Worm (Caenorhabditis elegans) whole organism, L4 larva: Measurements from ENCODE around the gene pus-1.

Source experiments
- R02D3.7 ChIP-seq: fragments of 150-350 bp; sonication (generic microtip); optimal IDR thresholded peaks from 3 replicates; lab custom pipeline; 2014; ENCODE audit warnings: missing biosample characterization, missing genetic modification characterization
- aha-1 ChIP-seq: fragments of 150-350 bp; peaks from one replicate; lab custom pipeline; 2014; ENCODE audit warnings: missing biosample characterization, missing genetic modification characterization
- ceh-20 ChIP-seq: fragments of 200-800 bp; sonication (Bioruptor generic); IDR thresholded peaks from 2 replicates; pipeline ENCODE4 v1.3.6; 2022; ENCODE audit warnings: missing genetic modification reagents, missing genetic modification characterization, missing compliant biosample characterization
- ceh-62 ChIP-seq: sonication (generic microtip); optimal IDR thresholded peaks from 2 replicates; lab custom pipeline; 2017; ENCODE audit warnings: missing biosample characterization, missing genetic modification characterization
- ctbp-1 ChIP-seq: fragments of 200-800 bp; sonication (Bioruptor generic); IDR thresholded peaks from 2 replicates; pipeline ENCODE4 v1.3.6; 2022; ENCODE audit warnings: missing genetic modification reagents, missing genetic modification characterization, missing compliant biosample characterization
- daf-8 ChIP-seq: fragments of 200-800 bp; sonication (Bioruptor generic); IDR thresholded peaks from 2 replicates; pipeline ENCODE4 v1.3.6; 2022; ENCODE audit warnings: missing genetic modification characterization, missing compliant biosample characterization
- dpl-1 ChIP-seq: fragments of 150-350 bp; optimal IDR thresholded peaks from 2 replicates; lab custom pipeline; 2014; ENCODE audit warnings: missing biosample characterization, missing genetic modification reagents, missing genetic modification characterization
- fkh-10 ChIP-seq: fragments of 150-350 bp; optimal IDR thresholded peaks from 2 replicates; lab custom pipeline; 2014; ENCODE audit warnings: missing biosample characterization, missing genetic modification reagents, missing genetic modification characterization
- gei-8 ChIP-seq: fragments of 200-800 bp; sonication (Bioruptor generic); optimal IDR thresholded peaks from 2 replicates; lab custom pipeline; 2018; ENCODE audit warnings: mild to moderate bottlenecking, missing genetic modification characterization, missing compliant biosample characterization
- hlh-11 ChIP-seq: fragments of 200-800 bp; sonication (Bioruptor generic); optimal IDR thresholded peaks from 2 replicates; lab custom pipeline; 2018; ENCODE audit warnings: mild to moderate bottlenecking, missing genetic modification characterization, missing compliant biosample characterization
- lin-29 ChIP-seq: fragments of 200-800 bp; sonication (Bioruptor generic); IDR thresholded peaks from 2 replicates; pipeline ENCODE4 v1.3.6; 2022; ENCODE audit warnings: missing genetic modification reagents, missing genetic modification characterization, missing compliant biosample characterization
- lin-38 ChIP-seq: fragments of 200-800 bp; sonication (Bioruptor generic); IDR thresholded peaks from 2 replicates; pipeline ENCODE4 v1.3.6; 2022; ENCODE audit warnings: missing genetic modification reagents, missing genetic modification characterization, missing compliant biosample characterization
- lir-3 ChIP-seq: sonication (generic microtip); optimal IDR thresholded peaks from 2 replicates; lab custom pipeline; 2016; ENCODE audit warnings: mild to moderate bottlenecking, missing genetic modification characterization, missing compliant biosample characterization
- madf-9 ChIP-seq: fragments of 200-800 bp; sonication (Bioruptor generic); conservative IDR thresholded peaks from 2 replicates; pipeline ENCODE4 v1.3.6; 2022; ENCODE audit warnings: missing genetic modification reagents, missing genetic modification characterization, missing compliant biosample characterization
- mes-2 ChIP-seq: sonication (generic microtip); optimal IDR thresholded peaks from 2 replicates; lab custom pipeline; 2016; ENCODE audit warnings: missing genotype, mild to moderate bottlenecking, missing genetic modification characterization, missing compliant biosample characterization; ENCODE audit not compliant: poor library complexity, severe bottlenecking
- nhr-111 ChIP-seq: fragments of 200-800 bp; sonication (Bioruptor generic); optimal IDR thresholded peaks from 2 replicates; lab custom pipeline; 2018; ENCODE audit warnings: mild to moderate bottlenecking, missing genetic modification characterization, missing compliant biosample characterization
- nhr-28 ChIP-seq: fragments of 150-350 bp; optimal IDR thresholded peaks from 2 replicates; lab custom pipeline; 2014; ENCODE audit warnings: missing biosample characterization, missing genetic modification characterization
- nhr-41 ChIP-seq: fragments of 200-800 bp; sonication (Bioruptor generic); IDR thresholded peaks from 2 replicates; pipeline ENCODE4 v1.3.6; 2022; ENCODE audit warnings: missing genetic modification reagents, missing genetic modification characterization, missing compliant biosample characterization
- nhr-76 ChIP-seq: fragments of 150-350 bp; optimal IDR thresholded peaks from 2 replicates; lab custom pipeline; 2014; ENCODE audit warnings: missing biosample characterization, missing genetic modification characterization
- pha-4 ChIP-seq, 2 experiments: fragments of 150-350 bp in 1 of 2; fragments of 200-800 bp in 1 of 2; sonication (Bioruptor generic) in 1 of 2; IDR thresholded peaks in 1 of 2; optimal IDR thresholded peaks in 1 of 2; 2 replicates each; pipeline versions ENCODE4 v1.3.6 to Lab custom; 2014 to 2022; ENCODE audit warnings: missing genetic modification characterization in 2 of 2, missing genetic modification reagents in 2 of 2, missing biosample characterization in 1 of 2, missing compliant biosample characterization in 1 of 2
- pqm-1 ChIP-seq: sonication (generic microtip); optimal IDR thresholded peaks from 2 replicates; lab custom pipeline; 2017; ENCODE audit warnings: missing biosample characterization, missing genetic modification characterization
- set-16 ChIP-seq: fragments of 200-800 bp; sonication (Bioruptor generic); IDR thresholded peaks from 2 replicates; pipeline ENCODE4 v1.3.6; 2022; ENCODE audit warnings: missing genetic modification reagents, missing genetic modification characterization, missing compliant biosample characterization
- snpc-4 ChIP-seq: fragments of 150-350 bp; optimal IDR thresholded peaks from 2 replicates; lab custom pipeline; 2014; ENCODE audit warnings: missing biosample characterization, missing genetic modification characterization
- spr-1 ChIP-seq: sonication (generic microtip); optimal IDR thresholded peaks from 2 replicates; lab custom pipeline; 2016; ENCODE audit warnings: mild to moderate bottlenecking, missing genetic modification characterization, missing compliant biosample characterization
- unc-130 ChIP-seq: sonication (generic microtip); optimal IDR thresholded peaks from 2 replicates; lab custom pipeline; 2016; ENCODE audit warnings: missing genetic modification reagents, missing genetic modification characterization, missing compliant biosample characterization
- unc-62 ChIP-seq, 3 experiments: fragments of 150-350 bp in 1 of 3; sonication (generic microtip); optimal IDR thresholded peaks in 2 of 3; peaks in 1 of 3; 1 replicate in 1 of 3; 2 replicates in 2 of 3; lab custom pipeline; 2014 to 2017; ENCODE audit warnings: missing biosample characterization in 3 of 3, missing genetic modification characterization in 3 of 3, missing genetic modification reagents in 3 of 3, missing genotype in 1 of 3
- vab-7 ChIP-seq: fragments of 200-800 bp; sonication (Bioruptor generic); IDR thresholded peaks from 2 replicates; pipeline ENCODE4 v1.3.6; 2022; ENCODE audit warnings: missing genetic modification reagents, missing genetic modification characterization, missing compliant biosample characterization
- zip-2 ChIP-seq: fragments of 150-350 bp; optimal IDR thresholded peaks from 2 replicates; lab custom pipeline; 2014; ENCODE audit warnings: missing biosample characterization, missing genetic modification characterization

The pus-1 gene

DNA sequence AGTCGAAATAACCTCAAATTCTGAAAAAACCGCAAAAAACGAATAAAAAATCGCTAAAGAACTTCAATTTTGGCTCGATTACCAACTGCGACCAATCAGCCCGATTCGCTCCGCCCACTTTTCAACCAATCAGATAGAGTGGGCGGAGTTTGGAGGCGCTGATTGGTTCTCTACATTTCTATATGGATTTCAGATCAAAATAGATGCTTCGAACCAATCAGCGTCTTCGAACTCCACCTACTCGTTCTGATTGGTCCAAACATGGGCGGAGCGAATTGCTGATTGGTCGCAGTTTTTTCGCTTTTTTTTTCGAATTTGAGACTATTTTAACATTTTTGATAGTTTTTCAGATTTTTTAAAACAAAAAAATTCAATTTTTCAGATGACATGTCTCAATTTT is 13.4 kb upstream of the pus-1 start:
- TF ChIP-seq ceh-20 (GFP tag; lab: Robert Waterston, UW) (no peak), unc-62 (GFP tag; optimal IDR thresholded peaks at IDR 0.05 in 1 of 2; lab: Kevin White, UChicago) (peak in 1 of 2 experiments; percentile 48), unc-62 (tag; optimal IDR thresholded peaks at IDR 0.05; lab: Kevin White, UChicago) (no peak)

DNA sequence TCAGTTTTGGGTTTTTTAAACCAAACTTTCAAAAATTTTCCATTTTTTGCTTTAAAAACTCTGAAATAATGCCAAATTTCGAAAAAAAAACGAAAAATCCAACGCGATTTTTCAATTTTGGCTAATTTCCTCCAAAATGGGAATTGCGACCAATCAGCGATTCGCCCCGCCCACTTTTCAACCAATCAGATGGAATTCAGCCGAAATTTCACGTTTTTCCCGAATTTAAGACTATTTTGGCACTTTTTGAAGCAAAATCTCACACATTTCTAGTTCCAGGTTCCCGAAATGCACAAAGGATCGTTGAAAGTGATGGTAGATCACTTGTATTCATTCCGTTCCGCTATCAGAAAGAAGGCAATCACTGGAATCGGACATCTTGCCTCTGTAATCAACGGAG is 10.0 kb upstream of the pus-1 start:
- TF ChIP-seq pha-4 (GFP tag; IDR thresholded peaks at IDR 0.05; lab: Robert Waterston, UW) (no peak), pha-4 (tag; optimal IDR thresholded peaks at IDR 0.05; lab: Kevin White, UChicago) (no peak), nhr-111 (no peak), dpl-1 (GFP tag; lab: Kevin White, UChicago) (no peak), aha-1 (tag; lab: Kevin White, UChicago) (peak; percentile 68), daf-8 (GFP tag; lab: Robert Waterston, UW) (no peak), R02D3.7 (no peak)

DNA sequence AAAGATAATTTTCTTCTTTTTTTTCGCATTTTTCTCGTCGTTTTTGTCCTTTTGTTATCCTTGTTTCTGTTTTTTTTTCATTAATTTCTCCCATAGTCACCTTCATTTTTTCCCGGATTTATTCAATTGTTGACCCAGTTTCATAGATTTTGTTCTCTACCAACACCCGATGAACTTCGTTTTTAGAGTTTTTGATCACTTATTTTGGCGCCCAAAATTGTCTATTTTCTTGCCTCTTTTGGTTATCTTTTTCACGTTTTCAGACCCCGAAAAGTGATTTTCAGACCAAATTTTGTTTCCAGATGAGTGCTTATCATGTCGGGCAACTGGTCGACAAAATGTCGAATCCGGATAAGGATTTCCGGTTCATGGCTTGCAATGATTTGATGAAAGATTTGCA is 7.8 kb upstream of the pus-1 start, which contains the start of gene cand-1:
Gene cand-1 (plus strand): TSS at position 301 of the 400 bp plus-strand sequence.
- no peak for TF ChIP-seq nhr-76
- TF ChIP-seq nhr-28 = no peak
- TF ChIP-seq vab-7 = no peak
- TF ChIP-seq lin-29 (GFP tag; lab: Robert Waterston, UW) = no peak
- TF ChIP-seq nhr-111 = no peak
- TF ChIP-seq ctbp-1 = no peak
- no peak for TF ChIP-seq spr-1 (tag; lab: Kevin White, UChicago)
- no peak for TF ChIP-seq nhr-41
- TF ChIP-seq zip-2 (tag; lab: Kevin White, UChicago) = no peak
- TF ChIP-seq pqm-1 = no peak

DNA sequence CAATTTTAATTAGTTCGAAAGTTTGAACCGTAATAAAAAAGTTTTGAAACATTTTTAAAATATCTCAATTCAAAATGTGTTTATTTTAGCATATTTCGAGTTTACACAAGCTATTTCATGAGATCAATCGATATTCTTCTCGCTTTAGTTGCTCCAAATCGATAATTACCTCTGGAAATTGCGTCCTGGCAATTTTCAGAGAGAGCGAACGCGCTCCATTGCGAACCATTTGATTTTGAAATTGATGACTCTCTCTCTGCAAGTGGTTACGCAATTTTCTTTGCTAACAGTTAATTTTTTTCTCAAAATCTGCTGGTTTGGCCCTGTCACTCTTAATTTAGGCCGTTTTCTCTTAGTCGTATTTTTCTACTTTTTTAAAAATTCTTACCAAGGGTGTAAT is 5.7 kb upstream of the pus-1 start:
- TF ChIP-seq aha-1 (tag; lab: Kevin White, UChicago) (peak; percentile 48), lin-38 (peak; percentile 16; the same call in 1 of the 2 replicates), gei-8 (GFP tag; lab: Kevin White, UChicago) (no peak), mes-2 (tag; lab: Kevin White, UChicago) (peak; percentile 3)

DNA sequence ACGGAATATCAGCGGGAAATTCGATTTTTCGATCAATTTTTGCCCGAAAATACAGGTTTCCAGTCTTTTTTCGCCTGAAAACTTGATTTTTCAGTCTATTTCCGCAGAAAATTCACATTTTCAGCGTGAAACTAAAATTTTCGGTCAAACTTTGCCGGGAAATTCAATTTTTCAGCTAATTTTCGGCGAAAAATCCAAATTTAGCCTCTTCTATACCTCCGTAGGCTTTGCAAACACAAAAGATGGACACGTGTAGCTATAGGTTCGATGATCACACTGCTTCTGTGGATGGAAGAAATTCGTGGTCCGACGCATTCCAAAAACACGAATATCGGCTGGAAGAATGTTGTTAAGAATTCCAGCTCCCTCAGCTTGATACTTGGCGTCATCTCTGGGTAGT is 673 bp downstream of the pus-1 start:
- TF ChIP-seq lir-3 (no peak), unc-62 (GFP tag; optimal IDR thresholded peaks at IDR 0.05 in 1 of 2; lab: Kevin White, UChicago) (peak in 1 of 2 experiments; percentile 93), unc-62 (tag; optimal IDR thresholded peaks at IDR 0.05; lab: Kevin White, UChicago) (no peak)

DNA sequence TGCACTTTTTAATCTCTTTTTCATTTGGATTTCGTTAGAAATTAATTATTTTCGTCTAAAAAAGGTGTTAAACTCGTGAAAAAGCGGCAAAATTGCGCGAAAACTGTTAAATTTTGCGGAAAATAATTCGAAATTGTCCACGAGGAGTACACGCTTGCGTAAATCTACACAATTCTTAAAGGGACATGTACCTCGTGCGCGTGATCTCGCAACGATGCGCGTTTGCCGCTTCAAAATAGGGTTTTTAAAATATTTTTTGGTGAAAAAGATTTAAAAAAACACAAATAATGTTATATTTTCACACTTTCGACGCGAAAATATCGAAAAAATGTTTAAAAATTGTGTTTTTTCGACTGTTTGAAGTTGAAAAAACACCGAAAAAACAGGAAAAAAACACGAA is 1.4 kb downstream of the pus-1 start:
- TF ChIP-seq R02D3.7 = peak; percentile 12
- TF ChIP-seq unc-130 (GFP tag; lab: Kevin White, UChicago) = peak; percentile 42
- no peak for TF ChIP-seq madf-9 (GFP tag; lab: Robert Waterston, UW)
- no peak for TF ChIP-seq hlh-11 (tag; lab: Kevin White, UChicago)
- TF ChIP-seq ceh-62 (tag; lab: Kevin White, UChicago) = no peak

DNA sequence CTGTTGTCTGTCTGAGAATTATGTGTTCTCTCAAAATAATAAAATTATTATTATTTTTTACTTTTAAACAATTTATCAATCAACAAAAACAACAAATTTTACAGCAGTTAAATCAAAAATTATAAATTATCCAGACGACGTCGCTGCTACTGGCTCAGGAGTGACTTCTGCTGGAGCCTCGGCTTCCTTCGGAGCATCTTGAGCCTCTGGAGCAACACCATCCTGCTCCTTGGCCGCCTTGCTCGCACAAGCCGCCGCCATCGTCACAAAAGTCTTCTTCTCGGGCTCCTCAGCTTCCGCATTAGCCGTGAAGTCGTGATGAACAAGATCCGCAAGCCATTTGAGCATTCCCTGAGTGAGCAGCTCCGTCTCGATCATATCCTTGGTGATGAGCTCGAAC is 2.0 kb downstream of the pus-1 start:
- TF ChIP-seq hlh-11 (tag; lab: Kevin White, UChicago) (no peak), snpc-4 (tag; lab: Kevin White, UChicago) (no peak), nhr-28 (no peak), set-16 (peak; percentile 82), zip-2 (tag; lab: Kevin White, UChicago) (no peak), fkh-10 (GFP tag; lab: Kevin White, UChicago) (no peak)
